Worm (Caenorhabditis elegans): ENCODE results near the gene F16B3.2.

- TF ChIP-seq nhr-90 (tag; optimal IDR thresholded peaks at IDR 0.05) = no peak
- TF ChIP-seq B0019.2 (GFP tag; conservative IDR thresholded peaks at IDR 0.05) = no peak
- TF ChIP-seq snpc-4 (GFP tag; optimal IDR thresholded peaks at IDR 0.05) = no peak
- no peak for TF ChIP-seq snpc-4 (tag; optimal IDR thresholded peaks at IDR 0.05)
- no peak for TF ChIP-seq ama-1 (optimal IDR thresholded peaks at IDR 0.05)
- TF ChIP-seq ama-1 (GFP tag; optimal IDR thresholded peaks at IDR 0.05) = no peak
- no peak for TF ChIP-seq nfya-2 (GFP tag; IDR thresholded peaks at IDR 0.05)
- no peak for TF ChIP-seq lir-1 (GFP tag; conservative IDR thresholded peaks at IDR 0.05)
- no peak for TF ChIP-seq athp-1 (tag; optimal IDR thresholded peaks at IDR 0.05)
- no peak for TF ChIP-seq him-1 (tag; optimal IDR thresholded peaks at IDR 0.05)
Measured at ce11 chrV:1327317-1327716, 12.4 kb downstream of the F16B3.2 start.

Measured in whole organism, young adult.